Worm (Caenorhabditis elegans) whole organism, mixed stage, embryonic: Measurements from ENCODE around the gene prcc-1.

ENCODE experiments used
- blmp-1 ChIP-seq: fragments of 150-350 bp; optimal IDR thresholded peaks from 2 replicates; lab custom pipeline; 2014; ENCODE audit warnings: missing biosample characterization, missing genetic modification characterization
- ceh-83 ChIP-seq: fragments of 200-800 bp; sonication (Bioruptor generic); optimal IDR thresholded peaks from 2 replicates; lab custom pipeline; 2018; ENCODE audit warnings: mild to moderate bottlenecking, missing genetic modification characterization, missing compliant biosample characterization
- lin-13 ChIP-seq: fragments of 150-350 bp; optimal IDR thresholded peaks from 2 replicates; lab custom pipeline; 2014; ENCODE audit warnings: missing biosample characterization, missing genetic modification characterization
- lsy-2 ChIP-seq: fragments of 150-350 bp; optimal IDR thresholded peaks from 2 replicates; lab custom pipeline; 2014; ENCODE audit warnings: missing biosample characterization, missing genetic modification characterization
- nhr-12 ChIP-seq: fragments of 150-350 bp; optimal IDR thresholded peaks from 2 replicates; lab custom pipeline; 2014; ENCODE audit warnings: missing biosample characterization, missing genetic modification characterization
- nhr-237 ChIP-seq: fragments of 150-350 bp; optimal IDR thresholded peaks from 2 replicates; lab custom pipeline; 2014; ENCODE audit warnings: missing biosample characterization, missing genetic modification characterization
- snpc-4 ChIP-seq: fragments of 150-350 bp; optimal IDR thresholded peaks from 2 replicates; lab custom pipeline; 2014; ENCODE audit warnings: missing biosample characterization, missing genetic modification characterization
- unc-39 ChIP-seq: fragments of 150-350 bp; optimal IDR thresholded peaks from 2 replicates; lab custom pipeline; 2014; ENCODE audit warnings: missing biosample characterization, missing genetic modification characterization
- unc-62 ChIP-seq: fragments of 150-350 bp; optimal IDR thresholded peaks from 2 replicates; lab custom pipeline; 2014; ENCODE audit warnings: missing biosample characterization, missing genetic modification reagents, missing genetic modification characterization

ce11 chrIV:13086705-13087104 lies 6.9 kb downstream of the prcc-1 start, which contains the start of gene spin-2:
- no peak for TF ChIP-seq unc-39 (tag; lab: Kevin White, UChicago)
- TF ChIP-seq nhr-12: no peak
- no peak for TF ChIP-seq lin-13 (tag; lab: Kevin White, UChicago)
- no peak for TF ChIP-seq unc-62 (GFP tag; lab: Kevin White, UChicago)
- TF ChIP-seq blmp-1 (tag; lab: Kevin White, UChicago): no peak
- TF ChIP-seq snpc-4 (tag; lab: Kevin White, UChicago): no peak
- no peak for TF ChIP-seq ceh-83 (GFP tag; lab: Kevin White, UChicago)
- TF ChIP-seq lsy-2 (tag; lab: Kevin White, UChicago): no peak
- no peak for TF ChIP-seq nhr-237 (tag; lab: Kevin White, UChicago)
